Worm (Caenorhabditis elegans) whole organism, mixed stage, embryonic: Measurements from ENCODE around the gene srh-293.

Experiments used
- M03D4.4 ChIP-seq: sonication (generic microtip); optimal IDR thresholded peaks from 2 replicates; lab custom pipeline; 2017; ENCODE audit warnings: mild to moderate bottlenecking, missing genetic modification characterization, missing compliant biosample characterization
- bed-3 ChIP-seq: fragments of 200-800 bp; sonication (Bioruptor generic); optimal IDR thresholded peaks from 3 replicates; lab custom pipeline; 2018; ENCODE audit warnings: mild to moderate bottlenecking, missing genetic modification characterization, moderate library complexity, missing compliant biosample characterization
- blmp-1 ChIP-seq: fragments of 150-350 bp; optimal IDR thresholded peaks from 2 replicates; lab custom pipeline; 2014; ENCODE audit warnings: missing biosample characterization, missing genetic modification characterization
- ceh-39 ChIP-seq: fragments of 150-350 bp; optimal IDR thresholded peaks from 2 replicates; lab custom pipeline; 2014; ENCODE audit warnings: missing biosample characterization, missing genetic modification characterization
- ceh-43 ChIP-seq: fragments of 200-800 bp; sonication (Bioruptor generic); optimal IDR thresholded peaks from 2 replicates; lab custom pipeline; 2018; ENCODE audit warnings: mild to moderate bottlenecking, missing genetic modification characterization, moderate library complexity, missing compliant biosample characterization
- ceh-83 ChIP-seq: fragments of 200-800 bp; sonication (Bioruptor generic); optimal IDR thresholded peaks from 2 replicates; lab custom pipeline; 2018; ENCODE audit warnings: mild to moderate bottlenecking, missing genetic modification characterization, missing compliant biosample characterization
- ces-1 ChIP-seq: fragments of 150-350 bp; optimal IDR thresholded peaks from 2 replicates; lab custom pipeline; 2014; ENCODE audit warnings: missing biosample characterization, missing genetic modification reagents, missing genetic modification characterization
- cnd-1 ChIP-seq: fragments of 200-800 bp; sonication (Bioruptor generic); optimal IDR thresholded peaks from 2 replicates; lab custom pipeline; 2018; ENCODE audit warnings: mild to moderate bottlenecking, missing genetic modification characterization, missing compliant biosample characterization
- drap-1 ChIP-seq: fragments of 200-800 bp; sonication (Bioruptor generic); optimal IDR thresholded peaks from 3 replicates; lab custom pipeline; 2018; ENCODE audit warnings: mild to moderate bottlenecking, missing genetic modification characterization, missing compliant biosample characterization
- elt-1 ChIP-seq: sonication (generic microtip); optimal IDR thresholded peaks from 2 replicates; lab custom pipeline; 2017; ENCODE audit warnings: missing genetic modification characterization, mild to moderate bottlenecking, missing compliant biosample characterization, antibody characterized with exemption, moderate library complexity, borderline replicate concordance; ENCODE audit not compliant: insufficient read depth
- elt-3 ChIP-seq: fragments of 150-350 bp; optimal IDR thresholded peaks from 2 replicates; lab custom pipeline; 2014; ENCODE audit warnings: missing biosample characterization, missing genetic modification characterization
- flh-1 ChIP-seq: fragments of 200-800 bp; sonication (Bioruptor generic); optimal IDR thresholded peaks from 2 replicates; lab custom pipeline; 2018; ENCODE audit warnings: mild to moderate bottlenecking, missing genetic modification characterization, moderate library complexity, missing compliant biosample characterization
- ham-2 ChIP-seq: fragments of 200-800 bp; sonication (Bioruptor generic); optimal IDR thresholded peaks from 2 replicates; lab custom pipeline; 2018; ENCODE audit warnings: mild to moderate bottlenecking, missing genetic modification characterization, missing compliant biosample characterization
- hlh-1 ChIP-seq: fragments of 150-350 bp; optimal IDR thresholded peaks from 2 replicates; lab custom pipeline; 2014; ENCODE audit warnings: missing biosample characterization, missing genetic modification reagents, missing genetic modification characterization
- lin-13 ChIP-seq: fragments of 150-350 bp; optimal IDR thresholded peaks from 2 replicates; lab custom pipeline; 2014; ENCODE audit warnings: missing biosample characterization, missing genetic modification characterization
- lin-32 ChIP-seq: fragments of 200-800 bp; sonication (Bioruptor generic); optimal IDR thresholded peaks from 2 replicates; lab custom pipeline; 2018; ENCODE audit warnings: mild to moderate bottlenecking, missing genetic modification characterization, missing compliant biosample characterization
- lsy-2 ChIP-seq: fragments of 150-350 bp; optimal IDR thresholded peaks from 2 replicates; lab custom pipeline; 2014; ENCODE audit warnings: missing biosample characterization, missing genetic modification characterization
- mab-5 ChIP-seq: fragments of 150-350 bp; optimal IDR thresholded peaks from 2 replicates; lab custom pipeline; 2014; ENCODE audit warnings: missing biosample characterization, missing genetic modification characterization
- mep-1 ChIP-seq: fragments of 150-350 bp; optimal IDR thresholded peaks from 2 replicates; lab custom pipeline; 2017; ENCODE audit warnings: missing biosample characterization, missing genetic modification reagents, missing genetic modification characterization, inconsistent platforms
- mls-2 ChIP-seq: sonication (generic microtip); optimal IDR thresholded peaks from 2 replicates; lab custom pipeline; 2016; ENCODE audit warnings: mild to moderate bottlenecking, missing genetic modification characterization, moderate library complexity, missing compliant biosample characterization
- nhr-12 ChIP-seq: fragments of 150-350 bp; optimal IDR thresholded peaks from 2 replicates; lab custom pipeline; 2014; ENCODE audit warnings: missing biosample characterization, missing genetic modification characterization
- nhr-2 ChIP-seq: fragments of 150-350 bp; optimal IDR thresholded peaks from 2 replicates; lab custom pipeline; 2014; ENCODE audit warnings: missing biosample characterization, missing genetic modification characterization
- nhr-237 ChIP-seq: fragments of 150-350 bp; optimal IDR thresholded peaks from 2 replicates; lab custom pipeline; 2014; ENCODE audit warnings: missing biosample characterization, missing genetic modification characterization
- nhr-28 ChIP-seq: fragments of 150-350 bp; optimal IDR thresholded peaks from 2 replicates; lab custom pipeline; 2014; ENCODE audit warnings: missing biosample characterization, missing genetic modification characterization
- nhr-76 ChIP-seq: sonication (generic microtip); optimal IDR thresholded peaks from 2 replicates; lab custom pipeline; 2017; ENCODE audit warnings: missing biosample characterization, missing genetic modification characterization
- pha-4 ChIP-seq: fragments of 150-350 bp; optimal IDR thresholded peaks from 2 replicates; lab custom pipeline; 2018; ENCODE audit warnings: missing biosample characterization, missing genetic modification reagents, missing genetic modification characterization
- sem-2 ChIP-seq: fragments of 200-800 bp; sonication (Bioruptor generic); optimal IDR thresholded peaks from 2 replicates; lab custom pipeline; 2018; ENCODE audit warnings: mild to moderate bottlenecking, missing genetic modification characterization, missing compliant biosample characterization
- snpc-4 ChIP-seq: fragments of 150-350 bp; optimal IDR thresholded peaks from 2 replicates; lab custom pipeline; 2014; ENCODE audit warnings: missing biosample characterization, missing genetic modification characterization
- sptf-1 ChIP-seq: sonication (generic microtip); optimal IDR thresholded peaks from 2 replicates; lab custom pipeline; 2017; ENCODE audit warnings: mild to moderate bottlenecking, missing genetic modification characterization, moderate library complexity, missing compliant biosample characterization
- tbx-8 ChIP-seq: fragments of 200-800 bp; sonication (Bioruptor generic); optimal IDR thresholded peaks from 2 replicates; lab custom pipeline; 2018; ENCODE audit warnings: mild to moderate bottlenecking, missing genetic modification characterization, moderate library complexity, missing compliant biosample characterization
- unc-120 ChIP-seq: sonication (generic microtip); optimal IDR thresholded peaks from 2 replicates; lab custom pipeline; 2017; ENCODE audit warnings: missing genetic modification characterization, missing compliant biosample characterization; ENCODE audit not compliant: poor library complexity, severe bottlenecking
- unc-39 ChIP-seq: fragments of 150-350 bp; optimal IDR thresholded peaks from 2 replicates; lab custom pipeline; 2014; ENCODE audit warnings: missing biosample characterization, missing genetic modification characterization
- unc-62 ChIP-seq: fragments of 150-350 bp; optimal IDR thresholded peaks from 2 replicates; lab custom pipeline; 2014; ENCODE audit warnings: missing biosample characterization, missing genetic modification reagents, missing genetic modification characterization
- zip-8 ChIP-seq: fragments of 150-350 bp; optimal IDR thresholded peaks from 2 replicates; lab custom pipeline; 2014; ENCODE audit warnings: missing biosample characterization, missing genetic modification characterization
- ztf-11 ChIP-seq: fragments of 150-350 bp; optimal IDR thresholded peaks from 2 replicates; lab custom pipeline; 2014; ENCODE audit warnings: missing biosample characterization, missing genetic modification characterization

srh-293 gene

DNA sequence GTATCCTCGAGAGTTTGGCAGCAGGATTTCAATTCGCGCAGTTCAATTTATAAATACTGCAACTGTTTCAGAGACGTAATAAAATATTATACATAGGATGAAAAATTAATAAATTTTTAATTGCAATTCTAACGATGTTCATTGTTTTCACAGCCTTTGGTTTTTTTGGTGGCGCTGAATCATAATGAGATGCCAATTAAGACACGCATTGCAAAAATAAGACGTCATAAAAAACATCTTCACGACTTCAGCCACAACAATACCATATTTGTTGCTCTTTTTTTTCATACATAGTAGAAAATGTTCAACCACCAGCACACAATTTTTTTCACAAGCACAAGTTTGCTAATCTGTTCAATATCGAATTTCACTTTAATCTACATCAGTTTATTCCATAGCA is 6.3 kb downstream of the srh-293 start, which contains the start of gene str-56:
TSS of gene str-56 (plus strand) at position 301 of the 400 bp plus-strand sequence.
- no peak for TF ChIP-seq hlh-1 (tag; lab: Kevin White, UChicago)
- TF ChIP-seq cnd-1: no peak
- no peak for TF ChIP-seq nhr-28 (tag; lab: Kevin White, UChicago)
- no peak for TF ChIP-seq tbx-8

DNA sequence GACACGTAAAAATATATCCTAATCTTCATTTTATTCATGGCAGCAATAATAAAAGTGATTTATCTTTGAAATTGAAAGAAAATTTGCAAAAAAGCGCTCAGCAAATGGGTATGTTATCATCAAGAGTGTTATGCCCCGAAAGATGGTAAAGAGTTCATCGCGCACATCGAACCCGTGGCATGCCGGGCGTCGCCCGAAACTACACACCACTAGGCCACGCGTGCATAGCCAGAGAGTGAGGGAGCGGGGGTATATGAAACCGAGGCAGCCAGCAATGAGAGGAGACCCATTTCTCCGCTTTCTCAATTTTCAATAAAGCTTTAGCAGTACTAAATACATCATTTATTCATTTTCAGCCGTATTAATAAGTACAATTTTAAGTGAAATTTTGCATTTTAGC is 7.8 kb downstream of the srh-293 start:
- TF ChIP-seq flh-1 (GFP tag; lab: Kevin White, UChicago) (peak; percentile 98), drap-1 (GFP tag; lab: Kevin White, UChicago) (peak; percentile 100), tbx-8 (peak; percentile 99), ces-1 (GFP tag; lab: Kevin White, UChicago) (no peak), lsy-2 (peak; percentile 52), sptf-1 (tag; lab: Kevin White, UChicago) (peak; percentile 99), nhr-2 (tag; lab: Kevin White, UChicago) (no peak), unc-120 (tag; lab: Kevin White, UChicago) (peak; percentile 99), ceh-39 (tag; lab: Kevin White, UChicago) (peak; percentile 18), lin-13 (tag; lab: Kevin White, UChicago) (peak; percentile 85), elt-1 (peak; percentile 44), ceh-43 (GFP tag; lab: Kevin White, UChicago) (peak; percentile 98), ztf-11 (tag; lab: Kevin White, UChicago) (peak; percentile 82), blmp-1 (tag; lab: Kevin White, UChicago) (no peak), elt-3 (tag; lab: Kevin White, UChicago) (no peak), nhr-28 (tag; lab: Kevin White, UChicago) (peak; percentile 92), cnd-1 (peak; percentile 99), zip-8 (tag; lab: Kevin White, UChicago) (peak; percentile 3), lin-32 (GFP tag; lab: Kevin White, UChicago) (peak; percentile 99), unc-39 (tag; lab: Kevin White, UChicago) (peak; percentile 84), bed-3 (GFP tag; lab: Kevin White, UChicago) (peak; percentile 98), ham-2 (GFP tag; lab: Kevin White, UChicago) (peak; percentile 99), M03D4.4 (tag; lab: Kevin White, UChicago) (peak; percentile 99), nhr-237 (tag; lab: Kevin White, UChicago) (peak; percentile 63), snpc-4 (tag; lab: Kevin White, UChicago) (no peak), ceh-83 (peak; percentile 100), unc-62 (GFP tag; lab: Kevin White, UChicago) (peak; percentile 85), mab-5 (tag; lab: Kevin White, UChicago) (no peak), mep-1 (tag; lab: Kevin White, UChicago) (peak; percentile 71), mls-2 (tag; lab: Kevin White, UChicago) (peak; percentile 100), hlh-1 (tag; lab: Kevin White, UChicago) (peak; percentile 24), nhr-76 (tag; lab: Kevin White, UChicago) (peak; percentile 68), sem-2 (peak; percentile 97), pha-4 (peak; percentile 73), nhr-12 (tag; lab: Kevin White, UChicago) (peak; percentile 71)

- TF ChIP-seq nhr-28 (tag; lab: Kevin White, UChicago) (no peak), elt-1 (no peak), ceh-39 (tag; lab: Kevin White, UChicago) (no peak), blmp-1 (tag; lab: Kevin White, UChicago) (no peak), lin-32 (GFP tag; lab: Kevin White, UChicago) (no peak), mls-2 (tag; lab: Kevin White, UChicago) (no peak), ceh-43 (GFP tag; lab: Kevin White, UChicago) (no peak), sem-2 (no peak), elt-3 (tag; lab: Kevin White, UChicago) (no peak), ces-1 (GFP tag; lab: Kevin White, UChicago) (no peak), cnd-1 (no peak), ham-2 (GFP tag; lab: Kevin White, UChicago) (no peak), ztf-11 (tag; lab: Kevin White, UChicago) (no peak), nhr-2 (tag; lab: Kevin White, UChicago) (no peak), snpc-4 (tag; lab: Kevin White, UChicago) (no peak), bed-3 (GFP tag; lab: Kevin White, UChicago) (no peak)
Measured at ce11 chrV:15876308-15876707, 10.4 kb downstream of the srh-293 start, which contains the start of gene nhr-102. nhr-102 (minus strand) TSS chrV:15876408.
